Worm (Caenorhabditis elegans) whole organism, L4 larva: ENCODE measurements around the gene ugt-54.

ENCODE experiments used
- R02D3.7 ChIP-seq: fragments of 150-350 bp; sonication (generic microtip); optimal IDR thresholded peaks from 3 replicates; lab custom pipeline; 2014; ENCODE audit warnings: missing biosample characterization, missing genetic modification characterization
- T20F7.1 ChIP-seq: fragments of 200-800 bp; sonication (Bioruptor generic); optimal IDR thresholded peaks from 2 replicates; lab custom pipeline; 2018; ENCODE audit warnings: mild to moderate bottlenecking, missing genetic modification characterization, missing compliant biosample characterization
- mep-1 ChIP-seq: fragments of 150-350 bp; sonication (generic microtip); optimal IDR thresholded peaks from 3 replicates; lab custom pipeline; 2014; ENCODE audit warnings: missing biosample characterization, missing genetic modification characterization
- unc-62 ChIP-seq, 3 experiments: fragments of 150-350 bp in 1 of 3; sonication (generic microtip); optimal IDR thresholded peaks in 2 of 3; peaks in 1 of 3; 1 replicate in 1 of 3; 2 replicates in 2 of 3; lab custom pipeline; 2014 to 2017; ENCODE audit warnings: missing biosample characterization in 3 of 3, missing genetic modification characterization in 3 of 3, missing genetic modification reagents in 3 of 3, missing genotype in 1 of 3

DNA sequence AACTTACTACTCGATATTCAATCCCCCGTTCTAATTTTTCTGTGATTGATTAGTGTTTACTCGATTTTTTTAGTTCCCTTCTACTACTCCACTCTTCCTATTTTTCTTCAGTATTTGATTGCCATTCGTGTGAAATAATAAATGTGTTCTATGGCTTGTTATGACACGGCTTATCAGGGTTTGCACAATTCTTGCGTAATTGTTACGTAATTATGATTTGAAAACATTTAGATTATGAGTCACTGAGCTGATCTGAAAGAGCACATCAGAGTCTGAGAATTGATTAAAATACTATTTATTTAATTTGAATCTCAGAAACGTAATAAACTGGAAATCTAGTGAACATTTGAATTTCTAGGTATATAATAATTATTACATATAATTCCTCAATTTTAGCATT is 16.1 kb downstream of the ugt-54 start:
- TF ChIP-seq mep-1 (no peak), unc-62 (GFP tag; optimal IDR thresholded peaks at IDR 0.05 in 1 of 2; lab: Kevin White, UChicago) (no peak), unc-62 (tag; optimal IDR thresholded peaks at IDR 0.05; lab: Kevin White, UChicago) (no peak), T20F7.1 (GFP tag; lab: Kevin White, UChicago) (no peak), R02D3.7 (tag; lab: Kevin White, UChicago) (no peak)
